Worm (Caenorhabditis elegans) whole organism, L4 larva: ENCODE results near the gene F36H5.13.
"Not testable (repeated sequence)": the region's sequence is repeated elsewhere in the genome, so short reads cannot be mapped to it uniquely, and the experiment has no call there.

Source experiments
- D1046.2 ChIP-seq: fragments of 200-800 bp; sonication (Bioruptor generic); IDR thresholded peaks from 2 replicates; pipeline ENCODE4 v1.3.6; 2022; ENCODE audit warnings: missing genetic modification characterization, missing compliant biosample characterization
- Y48G9A.11 ChIP-seq: fragments of 200-800 bp; sonication (Bioruptor generic); IDR thresholded peaks from 2 replicates; pipeline ENCODE4 v1.3.6; 2022; ENCODE audit warnings: missing genetic modification reagents, missing genetic modification characterization, missing compliant biosample characterization
- Y75B8A.6 ChIP-seq: fragments of 200-800 bp; sonication (Bioruptor generic); IDR thresholded peaks from 2 replicates; pipeline ENCODE4 v1.3.6; 2022; ENCODE audit warnings: missing genetic modification reagents, missing genetic modification characterization, missing compliant biosample characterization
- aha-1 ChIP-seq: fragments of 150-350 bp; peaks from one replicate; lab custom pipeline; 2014; ENCODE audit warnings: missing biosample characterization, missing genetic modification characterization
- attf-4 ChIP-seq: sonication (generic microtip); optimal IDR thresholded peaks from 3 replicates; lab custom pipeline; 2017; ENCODE audit warnings: missing biosample characterization, missing genetic modification characterization
- ceh-32 ChIP-seq: sonication (generic microtip); optimal IDR thresholded peaks from 2 replicates; lab custom pipeline; 2016; ENCODE audit warnings: mild to moderate bottlenecking, missing genetic modification characterization, missing compliant biosample characterization; ENCODE audit not compliant: poor library complexity
- daf-12 ChIP-seq: fragments of 150-350 bp; optimal IDR thresholded peaks from 2 replicates; lab custom pipeline; 2014; ENCODE audit warnings: missing biosample characterization, missing genetic modification reagents, missing genetic modification characterization
- daf-16 ChIP-seq, 3 experiments: sonication (generic microtip); optimal IDR thresholded peaks; 2 replicates each; lab custom pipeline; 2016 to 2017; ENCODE audit warnings: missing genetic modification characterization in 3 of 3, missing genetic modification reagents in 3 of 3, mild to moderate bottlenecking in 2 of 3, missing compliant biosample characterization in 2 of 3, missing biosample characterization in 1 of 3, moderate library complexity in 1 of 3
- daf-19 ChIP-seq: fragments of 200-800 bp; sonication (Bioruptor generic); conservative IDR thresholded peaks from 2 replicates; pipeline ENCODE4 v1.3.6; 2022; ENCODE audit warnings: missing genetic modification characterization, missing compliant biosample characterization
- daf-8 ChIP-seq: fragments of 200-800 bp; sonication (Bioruptor generic); IDR thresholded peaks from 2 replicates; pipeline ENCODE4 v1.3.6; 2022; ENCODE audit warnings: missing genetic modification characterization, missing compliant biosample characterization
- dmd-6 ChIP-seq: fragments of 200-800 bp; sonication (Bioruptor generic); IDR thresholded peaks from 2 replicates; pipeline ENCODE4 v1.3.6; 2022; ENCODE audit warnings: missing genetic modification reagents, missing genetic modification characterization, missing compliant biosample characterization
- dmd-8 ChIP-seq: fragments of 200-800 bp; sonication (Bioruptor generic); IDR thresholded peaks from 2 replicates; pipeline ENCODE4 v1.3.6; 2022; ENCODE audit warnings: missing genetic modification characterization, missing compliant biosample characterization
- dmd-9 ChIP-seq: fragments of 200-800 bp; sonication (Bioruptor generic); IDR thresholded peaks from 2 replicates; pipeline ENCODE4 v1.3.6; 2022; ENCODE audit warnings: missing genetic modification reagents, missing genetic modification characterization, missing compliant biosample characterization
- fos-1 ChIP-seq: fragments of 150-350 bp; optimal IDR thresholded peaks from 2 replicates; lab custom pipeline; 2014; ENCODE audit warnings: missing biosample characterization, missing genetic modification characterization
- hlh-11 ChIP-seq: fragments of 200-800 bp; sonication (Bioruptor generic); optimal IDR thresholded peaks from 2 replicates; lab custom pipeline; 2018; ENCODE audit warnings: mild to moderate bottlenecking, missing genetic modification characterization, missing compliant biosample characterization
- lin-13 ChIP-seq: fragments of 150-350 bp; optimal IDR thresholded peaks from 2 replicates; lab custom pipeline; 2014; ENCODE audit warnings: missing biosample characterization, missing genetic modification reagents, missing genetic modification characterization
- lin-38 ChIP-seq: fragments of 200-800 bp; sonication (Bioruptor generic); IDR thresholded peaks from 2 replicates; pipeline ENCODE4 v1.3.6; 2022; ENCODE audit warnings: missing genetic modification reagents, missing genetic modification characterization, missing compliant biosample characterization
- lsy-2 ChIP-seq, 2 experiments: fragments of 150-350 bp in 1 of 2; sonication (generic microtip) in 1 of 2; optimal IDR thresholded peaks; 2 replicates each; lab custom pipeline; 2014 to 2017; ENCODE audit warnings: missing biosample characterization in 2 of 2, missing genetic modification characterization in 2 of 2
- mxl-3 ChIP-seq: fragments of 200-800 bp; sonication (Bioruptor generic); optimal IDR thresholded peaks from 2 replicates; lab custom pipeline; 2018; ENCODE audit warnings: mild to moderate bottlenecking, missing genetic modification characterization, missing compliant biosample characterization
- nhr-237 ChIP-seq: sonication (generic microtip); optimal IDR thresholded peaks from 2 replicates; lab custom pipeline; 2017; ENCODE audit warnings: missing biosample characterization, missing genetic modification characterization
- nhr-28 ChIP-seq: fragments of 150-350 bp; optimal IDR thresholded peaks from 2 replicates; lab custom pipeline; 2014; ENCODE audit warnings: missing biosample characterization, missing genetic modification characterization
- nhr-77 ChIP-seq: fragments of 150-350 bp; optimal IDR thresholded peaks from 2 replicates; lab custom pipeline; 2014; ENCODE audit warnings: missing biosample characterization, missing genetic modification characterization
- pha-4 ChIP-seq, 2 experiments: fragments of 150-350 bp in 1 of 2; fragments of 200-800 bp in 1 of 2; sonication (Bioruptor generic) in 1 of 2; IDR thresholded peaks in 1 of 2; optimal IDR thresholded peaks in 1 of 2; 2 replicates each; pipeline versions ENCODE4 v1.3.6 to Lab custom; 2014 to 2022; ENCODE audit warnings: missing genetic modification characterization in 2 of 2, missing genetic modification reagents in 2 of 2, missing biosample characterization in 1 of 2, missing compliant biosample characterization in 1 of 2
- php-3 ChIP-seq: fragments of 200-800 bp; sonication (Bioruptor generic); IDR thresholded peaks from 2 replicates; pipeline ENCODE4 v1.3.6; 2022; ENCODE audit warnings: missing genetic modification reagents, missing genetic modification characterization, missing compliant biosample characterization
- pqm-1 ChIP-seq: sonication (generic microtip); optimal IDR thresholded peaks from 2 replicates; lab custom pipeline; 2017; ENCODE audit warnings: missing biosample characterization, missing genetic modification characterization
- rbr-2 ChIP-seq: sonication (generic microtip); optimal IDR thresholded peaks from 2 replicates; lab custom pipeline; 2016; ENCODE audit warnings: missing genotype, missing genetic modification characterization, missing compliant biosample characterization
- sdz-12 ChIP-seq: fragments of 200-800 bp; sonication (Bioruptor generic); optimal IDR thresholded peaks from 2 replicates; lab custom pipeline; 2018; ENCODE audit warnings: mild to moderate bottlenecking, missing genetic modification characterization, missing compliant biosample characterization
- snpc-4 ChIP-seq: fragments of 150-350 bp; optimal IDR thresholded peaks from 2 replicates; lab custom pipeline; 2014; ENCODE audit warnings: missing biosample characterization, missing genetic modification characterization
- spr-3 ChIP-seq: fragments of 200-800 bp; sonication (Bioruptor generic); optimal IDR thresholded peaks from 2 replicates; lab custom pipeline; 2018; ENCODE audit warnings: mild to moderate bottlenecking, missing genetic modification characterization, missing compliant biosample characterization
- tra-1 ChIP-seq: fragments of 200-800 bp; sonication (Bioruptor generic); IDR thresholded peaks from 2 replicates; pipeline ENCODE4 v1.3.6; 2022; ENCODE audit warnings: missing genetic modification reagents, missing genetic modification characterization, missing compliant biosample characterization
- unc-62 ChIP-seq, 3 experiments: fragments of 150-350 bp in 1 of 3; sonication (generic microtip); optimal IDR thresholded peaks in 2 of 3; peaks in 1 of 3; 1 replicate in 1 of 3; 2 replicates in 2 of 3; lab custom pipeline; 2014 to 2017; ENCODE audit warnings: missing biosample characterization in 3 of 3, missing genetic modification characterization in 3 of 3, missing genetic modification reagents in 3 of 3, missing genotype in 1 of 3
- vab-7 ChIP-seq: fragments of 200-800 bp; sonication (Bioruptor generic); IDR thresholded peaks from 2 replicates; pipeline ENCODE4 v1.3.6; 2022; ENCODE audit warnings: missing genetic modification reagents, missing genetic modification characterization, missing compliant biosample characterization

Gene F36H5.13

DNA sequence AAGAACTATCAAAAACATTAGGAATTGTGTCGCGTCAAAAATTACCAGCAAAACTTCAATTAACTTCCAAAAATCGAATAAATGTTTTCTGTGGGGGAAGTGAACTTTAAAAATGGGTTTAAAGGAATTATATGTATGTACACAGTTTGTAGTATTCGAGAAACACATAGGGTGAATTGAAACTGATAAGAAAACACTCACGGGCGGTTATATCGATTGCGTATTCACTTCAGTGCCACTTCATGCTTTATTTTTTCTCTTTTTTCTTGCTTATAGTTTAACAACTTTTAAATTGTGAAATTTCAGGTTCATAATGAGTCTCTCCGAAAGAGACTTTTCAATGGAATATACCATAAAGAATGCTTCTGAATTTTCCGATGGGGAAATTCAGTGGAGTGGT, 24.9 kb upstream of the F36H5.13 start, which contains the start of gene F36H5.14:
Gene F36H5.14 (plus strand): TSS at position 301 of the 400 bp plus-strand sequence.
- TF ChIP-seq lin-13 (GFP tag; lab: Kevin White, UChicago); lin-38 (GFP tag; lab: Robert Waterston, UW); fos-1: not testable (repeated sequence)

ce11 chrII:1771785-1772184, 21.5 kb upstream of the F36H5.13 start, which contains the start of gene math-3:
Gene math-3 (plus strand): TSS chrII:1772085.
- TF ChIP-seq pha-4 (GFP tag; IDR thresholded peaks at IDR 0.05; lab: Robert Waterston, UW) (no peak), pha-4 (tag; optimal IDR thresholded peaks at IDR 0.05; lab: Kevin White, UChicago) (no peak), rbr-2 (tag; lab: Kevin White, UChicago) (no peak), sdz-12 (GFP tag; lab: Kevin White, UChicago) (no peak), D1046.2 (GFP tag; lab: Robert Waterston, UW) (no peak), dmd-8 (GFP tag; lab: Robert Waterston, UW) (no peak), unc-62 (GFP tag; optimal IDR thresholded peaks at IDR 0.05 in 1 of 2; lab: Kevin White, UChicago) (peak in 1 of 2 experiments; percentile 46), unc-62 (tag; optimal IDR thresholded peaks at IDR 0.05; lab: Kevin White, UChicago) (no peak), nhr-77 (no peak)
- TF ChIP-seq, all 104 proteins: peak for 1

- TF ChIP-seq spr-3 (GFP tag; lab: Kevin White, UChicago); hlh-11 (tag; lab: Kevin White, UChicago); daf-8: not testable (repeated sequence)
These were observed 21.0 kb upstream of the F36H5.13 start, which contains the start of gene math-26 for ce11 chrII:1771347-1771746. Gene math-26 (plus strand): TSS chrII:1771647.

DNA sequence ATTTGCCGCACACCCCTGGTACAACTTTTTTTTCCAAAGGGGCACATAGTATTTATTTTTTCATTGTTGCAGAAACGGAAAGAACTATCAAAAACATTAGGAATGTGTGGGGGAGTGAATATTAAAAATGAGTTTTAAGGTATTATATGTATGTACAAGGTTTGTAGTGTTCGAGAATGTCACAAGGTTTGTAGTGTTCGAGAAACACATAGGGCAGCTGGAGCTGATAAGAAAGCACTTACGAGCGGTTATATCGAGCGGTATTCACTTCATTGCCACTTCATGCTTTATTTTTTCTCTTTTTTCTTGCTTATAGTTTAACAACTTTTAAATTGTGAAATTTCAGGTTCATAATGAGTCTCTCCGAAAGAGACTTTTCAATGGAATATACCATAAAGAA, 17.1 kb upstream of the F36H5.13 start:
- TF ChIP-seq nhr-28 (tag; lab: Kevin White, UChicago) (peak; percentile 95), pqm-1 (peak; percentile 66), dmd-6 (GFP tag; lab: Robert Waterston, UW) (0 out of 2 replicates have a peak, but pooled peaks have one; percentile 19), aha-1 (tag; lab: Kevin White, UChicago) (peak; percentile 15), php-3 (GFP tag; lab: Robert Waterston, UW) (peak; percentile 37; the same call in 1 of the 2 replicates), hlh-11 (tag; lab: Kevin White, UChicago) (peak; percentile 58), daf-16 (tag; optimal IDR thresholded peaks at IDR 0.05; lab: Kevin White, UChicago) (peak; percentile 57)
- TF ChIP-seq daf-16 (GFP tag; optimal IDR thresholded peaks at IDR 0.05; lab: Kevin White, UChicago), result not testable (repeated sequence)

DNA sequence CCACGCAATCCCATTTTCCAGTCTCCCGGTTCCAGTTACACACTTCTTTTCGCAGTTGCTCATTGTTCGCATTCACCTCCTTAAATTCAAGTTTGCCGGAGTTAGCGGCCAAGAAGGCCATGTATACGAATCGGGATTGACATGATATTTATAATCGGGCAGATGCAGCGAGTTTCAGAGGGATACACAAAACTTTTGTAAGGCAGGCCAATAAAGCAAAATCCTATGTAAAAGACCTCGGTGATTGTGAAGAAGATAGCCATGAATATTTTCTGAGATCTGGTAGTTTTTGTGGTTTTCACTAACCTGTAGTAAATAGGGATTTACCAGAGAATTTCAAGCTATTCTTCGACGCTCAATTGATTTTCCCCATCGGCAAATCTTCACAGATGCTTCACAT, 16.4 kb upstream of the F36H5.13 start:
- TF ChIP-seq unc-62 (GFP tag; optimal IDR thresholded peaks at IDR 0.05 in 1 of 2; lab: Kevin White, UChicago) (peak in 1 of 2 experiments; percentile 93), unc-62 (tag; optimal IDR thresholded peaks at IDR 0.05; lab: Kevin White, UChicago) (no peak), lsy-2 (tag; optimal IDR thresholded peaks at IDR 0.05; lab: Kevin White, UChicago) (no peak)

DNA sequence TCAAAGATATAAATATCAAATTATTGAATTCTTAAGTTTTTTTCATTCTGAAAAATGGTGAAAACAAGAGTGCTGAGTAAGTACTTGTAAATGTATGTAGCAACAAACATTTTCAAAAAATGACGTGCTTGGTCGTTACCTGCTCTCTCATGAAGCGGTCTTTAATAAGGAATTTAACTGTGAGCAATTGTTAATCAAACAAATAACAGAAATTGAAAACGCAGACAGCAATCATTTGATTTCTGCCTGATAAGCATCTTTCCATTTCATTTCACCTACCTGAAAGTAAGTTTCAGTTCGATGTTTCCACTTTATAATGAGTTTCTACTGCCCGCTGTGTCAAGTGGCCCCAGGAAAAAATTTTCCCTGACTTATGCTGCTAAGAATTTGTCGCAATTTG, 12.8 kb upstream of the F36H5.13 start, which contains the start of gene math-28:
Gene math-28 (plus strand): TSS at position 301 of the 400 bp plus-strand sequence.
- no peak for TF ChIP-seq attf-4
- TF ChIP-seq aha-1 (tag; lab: Kevin White, UChicago), result peak; percentile 55
- TF ChIP-seq daf-12 (tag; lab: Kevin White, UChicago), result no peak
- TF ChIP-seq vab-7 (GFP tag; lab: Robert Waterston, UW), result no peak
- no peak for TF ChIP-seq Y48G9A.11 (GFP tag; lab: Robert Waterston, UW)
- no peak for TF ChIP-seq ceh-32 (tag; lab: Kevin White, UChicago)
- TF ChIP-seq snpc-4, result no peak

- TF ChIP-seq sdz-12 (GFP tag; lab: Kevin White, UChicago), result no peak
- TF ChIP-seq dmd-9 (GFP tag; lab: Robert Waterston, UW), result no peak
- TF ChIP-seq lsy-2 (tag; optimal IDR thresholded peaks at IDR 0.05; lab: Kevin White, UChicago), result no peak
- TF ChIP-seq Y75B8A.6 (GFP tag; lab: Robert Waterston, UW), result no peak
- TF ChIP-seq daf-12 (tag; lab: Kevin White, UChicago), result no peak
- no peak for TF ChIP-seq php-3 (GFP tag; lab: Robert Waterston, UW)
- no peak for TF ChIP-seq tra-1 (GFP tag; lab: Robert Waterston, UW)
- TF ChIP-seq nhr-237 (tag; lab: Kevin White, UChicago), result no peak
- TF ChIP-seq daf-19 (GFP tag; lab: Robert Waterston, UW), result no peak
- TF ChIP-seq mxl-3 (GFP tag; lab: Kevin White, UChicago), result no peak
These were observed 11.3 kb upstream of the F36H5.13 start, which contains the start of gene F36H5.4 for ce11 chrII:1761564-1761963. Gene F36H5.4 (plus strand): TSS chrII:1761864.
